Fruit fly (Drosophila melanogaster) whole organism, adult: Measurements from ENCODE around the gene CG32437.
A peak's percentile ranks its signal among the peaks of the same experiment; 100 is the strongest.

Source experiments
- CG11617 ChIP-seq: fragments of 200-800 bp; sonication (Bioruptor generic); optimal IDR thresholded peaks from 2 replicates; lab custom pipeline; 2017; ENCODE audit warnings: mild to moderate bottlenecking, missing biosample characterization, missing genetic modification reagents, missing genetic modification characterization
- CG12768 ChIP-seq: fragments of 200-800 bp; sonication (Bioruptor generic); optimal IDR thresholded peaks from 2 replicates; lab custom pipeline; 2017; ENCODE audit warnings: missing biosample characterization, missing genetic modification characterization, mild to moderate bottlenecking, moderate library complexity, missing genetic modification reagents
- CG14711 ChIP-seq: fragments of 200-800 bp; sonication (Bioruptor generic); optimal IDR thresholded peaks from 2 replicates; lab custom pipeline; 2018; ENCODE audit warnings: missing biosample characterization, mild to moderate bottlenecking, missing genetic modification characterization, moderate library complexity
- CG1620 ChIP-seq: fragments of 200-800 bp; sonication (Bioruptor generic); optimal IDR thresholded peaks from 2 replicates; lab custom pipeline; 2016; ENCODE audit warnings: missing biosample characterization, missing genetic modification characterization
- CG33017 ChIP-seq: fragments of 200-800 bp; sonication (Bioruptor generic); optimal IDR thresholded peaks from 2 replicates; lab custom pipeline; 2018; ENCODE audit warnings: missing biosample characterization, mild to moderate bottlenecking, missing genetic modification characterization, moderate library complexity
- CG5204 ChIP-seq: fragments of 200-800 bp; sonication (Bioruptor generic); optimal IDR thresholded peaks from 2 replicates; lab custom pipeline; 2016; ENCODE audit warnings: missing biosample characterization, missing genetic modification characterization
- CG7045 ChIP-seq: fragments of 200-800 bp; sonication (Bioruptor generic); optimal IDR thresholded peaks from 2 replicates; lab custom pipeline; 2017; ENCODE audit warnings: missing biosample characterization, mild to moderate bottlenecking, missing genetic modification characterization
- CG7101 ChIP-seq: fragments of 200-800 bp; sonication (Bioruptor generic); optimal IDR thresholded peaks from 2 replicates; lab custom pipeline; 2018; ENCODE audit warnings: missing biosample characterization, mild to moderate bottlenecking, missing genetic modification characterization, moderate library complexity
- Clk ChIP-seq: fragments of 200-800 bp; sonication (Bioruptor generic); optimal IDR thresholded peaks from 2 replicates; lab custom pipeline; 2017; ENCODE audit warnings: missing biosample characterization, missing genetic modification characterization
- Crg-1 ChIP-seq: fragments of 200-800 bp; sonication (Bioruptor generic); optimal IDR thresholded peaks from 2 replicates; lab custom pipeline; 2016; ENCODE audit warnings: missing biosample characterization, missing genetic modification characterization
- Hr96 ChIP-seq: fragments of 200-800 bp; sonication (Bioruptor generic); optimal IDR thresholded peaks from 2 replicates; lab custom pipeline; 2016; ENCODE audit warnings: missing biosample characterization, missing genetic modification characterization
- Mnt ChIP-seq: fragments of 200-800 bp; sonication (Bioruptor generic); optimal IDR thresholded peaks from 2 replicates; lab custom pipeline; 2016; ENCODE audit warnings: missing biosample characterization, mild to moderate bottlenecking, missing genetic modification characterization
- bab1 ChIP-seq: fragments of 200-800 bp; sonication (Bioruptor generic); optimal IDR thresholded peaks from 3 replicates; lab custom pipeline; 2019; ENCODE audit warnings: missing biosample characterization, mild to moderate bottlenecking, missing genetic modification characterization, moderate library complexity
- cic ChIP-seq: fragments of 200-800 bp; sonication (Bioruptor generic); optimal IDR thresholded peaks from 2 replicates; lab custom pipeline; 2017; ENCODE audit warnings: missing biosample characterization, mild to moderate bottlenecking, missing genetic modification characterization, moderate library complexity
- cnc ChIP-seq, 2 experiments: fragments of >200 bp; optimal IDR thresholded peaks; 2 replicates each; lab custom pipeline; 2017
- kay ChIP-seq: fragments of 200-800 bp; sonication (Bioruptor generic); peaks from one replicate; lab custom pipeline; 2016; ENCODE audit warnings: missing biosample characterization, missing genetic modification characterization, borderline replicate concordance
- ovo ChIP-seq: fragments of 200-800 bp; sonication (Bioruptor generic); optimal IDR thresholded peaks from 2 replicates; lab custom pipeline; 2016; ENCODE audit warnings: missing biosample characterization, missing genetic modification characterization
- pad ChIP-seq: fragments of 200-800 bp; sonication (Bioruptor generic); optimal IDR thresholded peaks from 3 replicates; lab custom pipeline; 2017; ENCODE audit warnings: missing biosample characterization, missing genetic modification characterization, mild to moderate bottlenecking, moderate library complexity, missing genetic modification reagents
- tj ChIP-seq: fragments of 200-800 bp; sonication (Bioruptor generic); optimal IDR thresholded peaks from 3 replicates; lab custom pipeline; 2017; ENCODE audit warnings: missing biosample characterization, mild to moderate bottlenecking, missing genetic modification characterization, moderate library complexity
- toe ChIP-seq: fragments of 200-800 bp; sonication (Bioruptor generic); optimal IDR thresholded peaks from 2 replicates; lab custom pipeline; 2016; ENCODE audit warnings: missing biosample characterization, missing genetic modification characterization

Gene CG32437

DNA sequence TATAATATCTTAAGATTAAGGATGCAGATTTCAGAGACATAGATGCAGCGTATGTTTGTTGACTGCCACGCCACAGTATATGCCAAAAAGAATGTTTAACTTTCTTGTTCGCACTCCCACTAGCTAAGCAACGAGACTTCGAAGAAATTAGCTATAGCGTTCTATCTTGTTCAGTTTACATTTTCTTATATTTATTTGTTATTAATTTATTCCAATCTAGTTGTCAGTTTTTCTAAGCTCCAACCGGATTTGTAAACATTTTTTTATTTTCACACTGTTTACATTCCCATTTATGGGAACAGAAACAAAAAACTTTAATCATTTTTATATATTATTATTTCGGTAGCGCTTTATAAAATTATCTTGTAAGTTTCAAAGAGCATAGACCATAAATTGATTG is at the start of gene CG32437:
TSS of gene CG32437 (plus strand) at position 301 of the 400 bp plus-strand sequence.
- no peak for TF ChIP-seq ovo (GFP tag; lab: Kevin White, UChicago)
- no peak for TF ChIP-seq Hr96 (GFP tag; lab: Kevin White, UChicago)
- TF ChIP-seq Clk (GFP tag; lab: Kevin White, UChicago), result no peak
- TF ChIP-seq kay (GFP tag; lab: Kevin White, UChicago), result no peak
- TF ChIP-seq CG7045 (GFP tag; lab: Kevin White, UChicago), result no peak
- no peak for TF ChIP-seq CG1620
- no peak for TF ChIP-seq cnc (optimal IDR thresholded peaks at IDR 0.05; lab: Kevin White, UChicago)
- no peak for TF ChIP-seq tj (GFP tag; lab: Kevin White, UChicago)
- no peak for TF ChIP-seq CG12768 (GFP tag; lab: Kevin White, UChicago)
- no peak for TF ChIP-seq bab1
- TF ChIP-seq Mnt (GFP tag; lab: Kevin White, UChicago), result no peak
- no peak for TF ChIP-seq Crg-1
- TF ChIP-seq cic (GFP tag; lab: Kevin White, UChicago), result no peak

DNA sequence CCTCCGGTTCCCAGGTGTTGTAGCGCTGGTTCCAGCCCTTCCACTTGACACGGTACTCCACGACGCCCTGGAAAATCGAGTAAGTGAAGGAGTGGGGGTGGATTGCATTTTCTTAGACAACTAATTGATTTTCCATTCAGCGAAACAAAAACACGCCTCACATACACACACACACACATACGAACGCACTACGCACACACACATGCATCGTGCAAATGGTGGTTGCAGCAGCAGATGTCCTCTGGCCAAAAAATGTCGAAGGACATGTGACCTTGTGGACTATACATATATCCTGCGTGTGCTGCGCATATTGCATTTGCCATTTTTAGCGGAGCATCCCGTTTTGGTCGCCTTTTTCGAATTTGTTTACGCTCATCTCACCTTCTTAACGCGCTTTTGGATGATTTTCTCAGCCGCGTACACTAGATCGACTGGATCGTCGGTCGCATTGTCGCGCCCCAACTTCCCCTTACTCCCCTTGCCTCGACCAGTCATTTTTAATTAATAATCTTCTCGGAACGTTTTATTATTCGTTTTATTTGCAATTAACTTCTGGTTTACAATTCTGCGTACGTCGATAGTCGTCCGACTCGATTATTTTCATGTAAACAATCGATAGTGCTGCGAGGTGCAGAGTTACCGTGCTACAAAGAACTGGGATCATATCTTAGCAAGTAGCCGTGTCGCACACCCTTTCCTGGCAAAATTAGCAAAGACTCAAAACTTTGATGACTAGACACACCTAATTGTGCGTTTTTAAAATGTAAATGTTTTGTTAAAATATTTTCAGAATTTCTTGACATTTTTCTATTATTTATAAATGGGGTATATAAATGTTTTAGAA is 39.8 kb upstream of the CG32437 start, which contains the start of gene Pc:
TSS of gene Pc (minus strand) at position 605 of the 844 bp plus-strand sequence.
- TF ChIP-seq CG7045 (GFP tag; lab: Kevin White, UChicago) (no peak), ovo (GFP tag; lab: Kevin White, UChicago) (no peak), CG11617 (GFP tag; lab: Kevin White, UChicago) (no peak), Crg-1 (no peak), bab1 (peak; percentile 60), kay (GFP tag; lab: Kevin White, UChicago) (peak; percentile 88), pad (GFP tag; lab: Kevin White, UChicago) (no peak), Clk (GFP tag; lab: Kevin White, UChicago) (no peak), CG12768 (GFP tag; lab: Kevin White, UChicago) (no peak), CG33017 (tag; lab: Kevin White, UChicago) (no peak), Hr96 (GFP tag; lab: Kevin White, UChicago) (no peak), cic (GFP tag; lab: Kevin White, UChicago) (peak; percentile 3), toe (GFP tag; lab: Kevin White, UChicago) (peak; percentile 15), CG5204 (no peak), tj (GFP tag; lab: Kevin White, UChicago) (peak; percentile 70), CG7101 (tag; lab: Kevin White, UChicago) (no peak), Mnt (GFP tag; lab: Kevin White, UChicago) (peak; percentile 54), CG14711 (peak; percentile 86), CG1620 (peak; percentile 21), cnc (optimal IDR thresholded peaks at IDR 0.05; lab: Kevin White, UChicago) (no peak)

DNA sequence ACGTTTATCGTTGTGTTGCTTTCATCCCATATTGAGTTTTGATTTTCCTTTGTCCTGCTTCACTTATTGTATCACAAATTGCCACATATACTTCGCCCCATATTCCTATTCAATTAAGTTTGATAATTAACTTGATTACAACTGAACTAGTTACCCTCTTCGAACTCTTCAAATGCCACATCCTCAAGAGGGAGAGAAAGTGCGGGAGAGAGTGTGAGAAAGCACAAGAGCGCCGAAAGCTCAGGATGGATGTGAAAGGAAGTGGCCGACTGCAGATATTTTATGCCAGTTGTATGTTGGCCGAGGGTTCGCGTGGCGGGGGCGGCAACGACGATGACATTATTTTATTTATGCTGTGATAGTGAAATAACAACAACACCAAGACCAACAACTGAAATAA is 39.0 kb upstream of the CG32437 start, which contains the start of gene Rab26:
TSS of gene Rab26 (plus strand) at position 301 of the 400 bp plus-strand sequence.
- TF ChIP-seq tj (GFP tag; lab: Kevin White, UChicago), result no peak
- no peak for TF ChIP-seq CG7101 (tag; lab: Kevin White, UChicago)
- no peak for TF ChIP-seq Crg-1
- no peak for TF ChIP-seq CG12768 (GFP tag; lab: Kevin White, UChicago)
- no peak for TF ChIP-seq CG7045 (GFP tag; lab: Kevin White, UChicago)
- no peak for TF ChIP-seq kay (GFP tag; lab: Kevin White, UChicago)
- no peak for TF ChIP-seq Mnt (GFP tag; lab: Kevin White, UChicago)
- TF ChIP-seq Clk (GFP tag; lab: Kevin White, UChicago), result no peak
- TF ChIP-seq CG14711, result no peak
- no peak for TF ChIP-seq CG33017 (tag; lab: Kevin White, UChicago)
- no peak for TF ChIP-seq CG5204
- no peak for TF ChIP-seq toe (GFP tag; lab: Kevin White, UChicago)
- TF ChIP-seq CG1620, result no peak
- TF ChIP-seq ovo (GFP tag; lab: Kevin White, UChicago), result no peak
- TF ChIP-seq Hr96 (GFP tag; lab: Kevin White, UChicago), result no peak
- no peak for TF ChIP-seq bab1
- no peak for TF ChIP-seq CG11617 (GFP tag; lab: Kevin White, UChicago)
- TF ChIP-seq pad (GFP tag; lab: Kevin White, UChicago), result no peak
- no peak for TF ChIP-seq cic (GFP tag; lab: Kevin White, UChicago)

- TF ChIP-seq Mnt (GFP tag; lab: Kevin White, UChicago) (no peak), CG7045 (GFP tag; lab: Kevin White, UChicago) (no peak), Hr96 (GFP tag; lab: Kevin White, UChicago) (no peak), Clk (GFP tag; lab: Kevin White, UChicago) (no peak), CG14711 (no peak), pad (GFP tag; lab: Kevin White, UChicago) (peak; percentile 0)
These were observed 38.1 kb upstream of the CG32437 start for dm6 chr3L:21319313-21319907.

DNA sequence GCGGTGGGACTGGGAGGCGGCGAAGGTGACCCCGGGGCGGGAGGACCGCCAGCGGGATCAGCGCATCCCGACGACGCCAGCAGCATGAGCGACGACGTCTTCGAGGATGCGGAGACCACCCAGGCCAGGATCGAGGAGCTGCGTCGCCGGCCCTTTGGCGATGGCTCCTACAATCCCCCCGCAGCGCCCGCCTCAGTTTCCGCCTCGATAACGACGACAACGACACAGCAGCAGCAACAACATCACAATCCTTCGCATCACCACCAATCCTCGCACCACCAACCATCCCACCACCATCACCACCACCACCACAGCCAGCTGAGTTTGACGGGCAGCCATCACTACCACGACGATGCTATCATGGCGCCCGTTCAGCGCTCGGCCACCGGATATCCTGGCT is 37.5 kb upstream of the CG32437 start:
- TF ChIP-seq CG11617 (GFP tag; lab: Kevin White, UChicago) (no peak), Mnt (GFP tag; lab: Kevin White, UChicago) (no peak), CG7045 (GFP tag; lab: Kevin White, UChicago) (no peak), toe (GFP tag; lab: Kevin White, UChicago) (no peak), CG33017 (tag; lab: Kevin White, UChicago) (no peak), CG7101 (tag; lab: Kevin White, UChicago) (no peak), Crg-1 (no peak), cic (GFP tag; lab: Kevin White, UChicago) (no peak)
